Worm (Caenorhabditis elegans) whole organism, young adult: ENCODE measurements around the gene srz-62.
"Not testable (repeated sequence)": the region's sequence is repeated elsewhere in the genome, so short reads cannot be mapped to it uniquely, and the experiment has no call there.

Experiments used
- B0019.2 ChIP-seq: fragments of 200-800 bp; sonication (Bioruptor generic); conservative IDR thresholded peaks from 2 replicates; pipeline ENCODE4 v1.3.6; 2022; ENCODE audit warnings: missing genetic modification reagents, missing genetic modification characterization, missing compliant biosample characterization
- K11D2.4 ChIP-seq: fragments of 200-800 bp; sonication (Bioruptor generic); IDR thresholded peaks from 2 replicates; pipeline ENCODE4 v1.3.6; 2022; ENCODE audit warnings: missing genetic modification reagents, missing genetic modification characterization, missing compliant biosample characterization
- egrh-3 ChIP-seq: fragments of 200-800 bp; sonication (Bioruptor generic); IDR thresholded peaks from 2 replicates; pipeline ENCODE4 v1.3.6; 2022; ENCODE audit warnings: missing genetic modification reagents, missing genetic modification characterization, missing compliant biosample characterization
- ets-4 ChIP-seq: fragments of 200-800 bp; sonication (Bioruptor generic); optimal IDR thresholded peaks from 2 replicates; lab custom pipeline; 2018; ENCODE audit warnings: mild to moderate bottlenecking, missing genetic modification characterization, missing compliant biosample characterization
- snpc-4 ChIP-seq, 5 experiments: fragments of 150-350 bp in 1 of 5; sonication (generic microtip) in 4 of 5; optimal IDR thresholded peaks; 2 replicates each; lab custom pipeline; 2014 to 2018; ENCODE audit warnings: missing genetic modification characterization in 5 of 5, missing biosample characterization in 3 of 5, antibody characterized with exemption in 2 of 5, mild to moderate bottlenecking in 2 of 5, missing compliant biosample characterization in 2 of 5, missing genotype in 2 of 5, moderate library complexity in 2 of 5, missing genetic modification reagents in 1 of 5
- unc-130 ChIP-seq: sonication (generic microtip); optimal IDR thresholded peaks from 2 replicates; lab custom pipeline; 2016; ENCODE audit warnings: missing genetic modification reagents, missing genetic modification characterization, missing compliant biosample characterization

DNA sequence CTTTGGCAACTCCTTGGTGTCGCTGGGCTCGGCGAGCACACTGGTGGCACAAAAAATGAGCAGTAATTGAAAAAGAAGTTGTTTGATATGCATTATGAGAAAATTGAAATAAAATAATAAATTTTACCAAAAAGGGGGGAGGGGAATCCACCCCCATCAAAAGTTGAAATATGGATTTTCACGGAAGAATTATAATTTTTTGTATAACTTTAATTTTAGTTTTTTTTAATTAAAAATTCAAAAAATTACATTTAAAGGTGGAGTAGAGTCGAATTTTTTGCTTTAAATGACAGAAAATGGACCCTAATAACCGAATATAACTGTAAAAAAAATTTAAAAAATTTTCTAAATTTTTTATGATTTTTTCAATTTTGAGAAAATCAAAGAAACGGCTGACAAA lies 11.5 kb downstream of the srz-62 start, which contains the start of gene F56D6.18:
- not testable (repeated sequence) for TF ChIP-seq K11D2.4 (GFP tag; lab: Robert Waterston, UW); unc-130 (GFP tag; lab: Kevin White, UChicago); snpc-4 (GFP tag; optimal IDR thresholded peaks at IDR 0.05; lab: Kevin White, UChicago); snpc-4 (tag; optimal IDR thresholded peaks at IDR 0.05; lab: Kevin White, UChicago); egrh-3 (GFP tag; lab: Robert Waterston, UW); ets-4 (GFP tag; lab: Kevin White, UChicago); B0019.2 (GFP tag; lab: Robert Waterston, UW)
